Fruit fly (Drosophila melanogaster) whole organism, prepupa: ENCODE results near the gene Dhfr.

Source experiments
- Blimp-1 ChIP-seq: fragments of 200-800 bp; sonication (Bioruptor generic); optimal IDR thresholded peaks from 3 replicates; lab custom pipeline; 2017; ENCODE audit warnings: missing biosample characterization, missing genetic modification characterization, mild to moderate bottlenecking, moderate library complexity, missing genetic modification reagents
- CG10631 ChIP-seq: fragments of 200-800 bp; sonication (Bioruptor generic); optimal IDR thresholded peaks from 2 replicates; lab custom pipeline; 2016; ENCODE audit warnings: missing biosample characterization, missing genetic modification characterization
- CG10669 ChIP-seq: fragments of 200-800 bp; sonication (Bioruptor generic); optimal IDR thresholded peaks from 3 replicates; lab custom pipeline; 2018; ENCODE audit warnings: missing biosample characterization, mild to moderate bottlenecking, missing genetic modification characterization, moderate library complexity
- CG11294 ChIP-seq: fragments of 200-800 bp; sonication (Bioruptor generic); IDR thresholded peaks from 2 replicates; pipeline ENCODE4 v1.3.6; 2022; ENCODE audit warnings: missing biosample characterization, missing genetic modification characterization
- CG11762 ChIP-seq: fragments of 200-800 bp; sonication (Bioruptor generic); optimal IDR thresholded peaks from 3 replicates; lab custom pipeline; 2016; ENCODE audit warnings: missing biosample characterization, missing genetic modification characterization; ENCODE audit not compliant: insufficient read depth
- CG15336 ChIP-seq: fragments of 200-800 bp; sonication (Bioruptor generic); IDR thresholded peaks from 2 replicates; pipeline ENCODE4 v1.3.6; 2022; ENCODE audit warnings: missing biosample characterization, missing genetic modification characterization
- CG1621 ChIP-seq: fragments of 200-800 bp; sonication (Bioruptor generic); optimal IDR thresholded peaks from 3 replicates; lab custom pipeline; 2018; ENCODE audit warnings: missing biosample characterization, mild to moderate bottlenecking, missing genetic modification characterization
- CG3032 ChIP-seq: fragments of 200-800 bp; optimal IDR thresholded peaks from 2 replicates; lab custom pipeline; 2019; ENCODE audit warnings: missing biosample characterization, mild to moderate bottlenecking, missing genetic modification characterization, moderate library complexity
- CG34406 ChIP-seq: fragments of 200-800 bp; sonication (Bioruptor generic); optimal IDR thresholded peaks from 3 replicates; lab custom pipeline; 2016; ENCODE audit warnings: missing biosample characterization, missing genetic modification characterization
- CG3919 ChIP-seq: fragments of 200-800 bp; sonication (Bioruptor generic); optimal IDR thresholded peaks from 3 replicates; lab custom pipeline; 2016; ENCODE audit warnings: missing biosample characterization, missing genetic modification characterization
- CG4318 ChIP-seq: fragments of 200-800 bp; sonication (Bioruptor generic); optimal IDR thresholded peaks from 3 replicates; lab custom pipeline; 2017; ENCODE audit warnings: missing biosample characterization, mild to moderate bottlenecking, missing genetic modification characterization
- CG6163 ChIP-seq: fragments of 200-800 bp; sonication (Bioruptor generic); IDR thresholded peaks from 3 replicates; pipeline ENCODE4 v1.3.6; 2022; ENCODE audit warnings: missing biosample characterization, missing genetic modification characterization
- CG6792 ChIP-seq: fragments of 200-800 bp; sonication (Bioruptor generic); optimal IDR thresholded peaks from 3 replicates; lab custom pipeline; 2016; ENCODE audit warnings: missing biosample characterization, missing genetic modification characterization
- CG6808 ChIP-seq: fragments of 200-800 bp; sonication (Bioruptor generic); optimal IDR thresholded peaks from 3 replicates; lab custom pipeline; 2017; ENCODE audit warnings: missing biosample characterization, missing genetic modification characterization, mild to moderate bottlenecking, moderate library complexity, missing genetic modification reagents
- CG8119 ChIP-seq: fragments of 200-800 bp; sonication (Bioruptor generic); IDR thresholded peaks from 3 replicates; pipeline ENCODE4 v1.3.6; 2022; ENCODE audit warnings: missing biosample characterization, missing genetic modification characterization
- CG8319 ChIP-seq: fragments of 200-800 bp; sonication (Bioruptor generic); optimal IDR thresholded peaks from 3 replicates; lab custom pipeline; 2016; ENCODE audit warnings: missing biosample characterization, missing genetic modification characterization
- Eip75B ChIP-seq: fragments of 200-800 bp; sonication (Bioruptor generic); optimal IDR thresholded peaks from 3 replicates; lab custom pipeline; 2016; ENCODE audit warnings: missing biosample characterization, missing genetic modification characterization
- Eip78C ChIP-seq: fragments of 200-800 bp; sonication (Bioruptor generic); peaks from one replicate; lab custom pipeline; 2016; ENCODE audit warnings: missing biosample characterization, missing genetic modification characterization
- Eip93F ChIP-seq: fragments of 200-800 bp; sonication (Bioruptor generic); optimal IDR thresholded peaks from 2 replicates; lab custom pipeline; 2016; ENCODE audit warnings: missing biosample characterization, mild to moderate bottlenecking, missing genetic modification characterization
- Ets21C ChIP-seq: fragments of 200-800 bp; sonication (Bioruptor generic); optimal IDR thresholded peaks from 3 replicates; lab custom pipeline; 2016; ENCODE audit warnings: missing biosample characterization, missing genetic modification characterization
- Ets96B ChIP-seq: fragments of 200-800 bp; optimal IDR thresholded peaks from 2 replicates; lab custom pipeline; 2019; ENCODE audit warnings: missing biosample characterization, mild to moderate bottlenecking, missing genetic modification characterization, moderate library complexity
- Gug ChIP-seq: fragments of 200-800 bp; sonication (Bioruptor generic); IDR thresholded peaks from 2 replicates; pipeline ENCODE4 v1.3.6; 2022; ENCODE audit warnings: missing biosample characterization, missing genetic modification characterization
- Hr38 ChIP-seq: sonication (Bioruptor generic); optimal IDR thresholded peaks from 2 replicates; lab custom pipeline; 2016; ENCODE audit warnings: missing biosample characterization, missing genetic modification characterization
- Hr4 ChIP-seq: fragments of 200-800 bp; sonication (Bioruptor generic); optimal IDR thresholded peaks from 3 replicates; lab custom pipeline; 2016; ENCODE audit warnings: missing biosample characterization, missing genetic modification characterization
- Met ChIP-seq: fragments of 200-800 bp; sonication (Bioruptor generic); optimal IDR thresholded peaks from 3 replicates; lab custom pipeline; 2016; ENCODE audit warnings: missing biosample characterization, missing genetic modification characterization
- OdsH ChIP-seq: fragments of 200-800 bp; sonication (Bioruptor generic); optimal IDR thresholded peaks from 3 replicates; lab custom pipeline; 2016; ENCODE audit warnings: missing biosample characterization, missing genetic modification characterization
- Smox ChIP-seq: fragments of 200-800 bp; sonication (Bioruptor generic); optimal IDR thresholded peaks from 3 replicates; lab custom pipeline; 2016; ENCODE audit warnings: missing biosample characterization, missing genetic modification characterization
- Sox102F ChIP-seq: fragments of 200-800 bp; sonication (Bioruptor generic); optimal IDR thresholded peaks from 2 replicates; lab custom pipeline; 2016; ENCODE audit warnings: missing biosample characterization, mild to moderate bottlenecking, missing genetic modification characterization
- Sox14 ChIP-seq: fragments of 200-800 bp; sonication (Bioruptor generic); optimal IDR thresholded peaks from 3 replicates; lab custom pipeline; 2016; ENCODE audit warnings: missing biosample characterization, missing genetic modification characterization
- Sox15 ChIP-seq: fragments of 200-800 bp; sonication (Bioruptor generic); optimal IDR thresholded peaks from 3 replicates; lab custom pipeline; 2016; ENCODE audit warnings: missing biosample characterization, missing genetic modification characterization
- acj6 ChIP-seq: fragments of 200-800 bp; sonication (Bioruptor generic); optimal IDR thresholded peaks from 3 replicates; lab custom pipeline; 2016; ENCODE audit warnings: missing biosample characterization, missing genetic modification characterization
- cyc ChIP-seq: fragments of 200-800 bp; sonication (Bioruptor generic); optimal IDR thresholded peaks from 3 replicates; lab custom pipeline; 2016; ENCODE audit warnings: missing biosample characterization, missing genetic modification characterization
- dac ChIP-seq: fragments of 200-800 bp; sonication (Bioruptor generic); optimal IDR thresholded peaks from 2 replicates; lab custom pipeline; 2017; ENCODE audit warnings: missing biosample characterization, mild to moderate bottlenecking, missing genetic modification characterization
- dsx ChIP-seq: fragments of 200-800 bp; optimal IDR thresholded peaks from 3 replicates; lab custom pipeline; 2019; ENCODE audit warnings: missing biosample characterization, mild to moderate bottlenecking, missing genetic modification characterization, moderate library complexity; ENCODE audit not compliant: poor library complexity, severe bottlenecking
- eg ChIP-seq: fragments of 200-800 bp; sonication (Bioruptor generic); IDR thresholded peaks from 3 replicates; pipeline ENCODE4 v1.3.6; 2022; ENCODE audit warnings: missing biosample characterization, missing genetic modification characterization
- esn ChIP-seq: fragments of 200-800 bp; sonication (Bioruptor generic); optimal IDR thresholded peaks from 2 replicates; lab custom pipeline; 2016; ENCODE audit warnings: missing biosample characterization, mild to moderate bottlenecking, missing genetic modification characterization, moderate library complexity
- fd85E ChIP-seq: fragments of 200-800 bp; sonication (Bioruptor generic); optimal IDR thresholded peaks from 3 replicates; lab custom pipeline; 2016; ENCODE audit warnings: missing biosample characterization, missing genetic modification characterization
- fkh ChIP-seq: fragments of 200-800 bp; sonication (Bioruptor generic); optimal IDR thresholded peaks from 3 replicates; lab custom pipeline; 2017; ENCODE audit warnings: missing biosample characterization, mild to moderate bottlenecking, missing genetic modification characterization, moderate library complexity
- lz ChIP-seq: fragments of 200-800 bp; sonication (Bioruptor generic); optimal IDR thresholded peaks from 3 replicates; lab custom pipeline; 2016; ENCODE audit warnings: missing biosample characterization, missing genetic modification characterization
- salr ChIP-seq, 2 experiments: fragments of 200-800 bp; sonication (Bioruptor generic); optimal IDR thresholded peaks; 3 replicates each; lab custom pipeline; 2016 to 2018; ENCODE audit warnings: missing biosample characterization in 2 of 2, missing genetic modification characterization in 2 of 2, mild to moderate bottlenecking in 1 of 2
- ss ChIP-seq, 2 experiments: fragments of 200-800 bp; sonication (Bioruptor generic); optimal IDR thresholded peaks; 2 replicates in 1 of 2; 3 replicates in 1 of 2; lab custom pipeline; 2017 to 2018; ENCODE audit warnings: mild to moderate bottlenecking in 2 of 2, missing biosample characterization in 2 of 2, missing genetic modification characterization in 2 of 2, moderate library complexity in 1 of 2
- svp ChIP-seq: fragments of 200-800 bp; sonication (Bioruptor generic); peaks from one replicate; lab custom pipeline; 2016; ENCODE audit warnings: missing biosample characterization, missing genetic modification characterization
- topi ChIP-seq: fragments of 200-800 bp; sonication (Bioruptor generic); optimal IDR thresholded peaks from 3 replicates; lab custom pipeline; 2016; ENCODE audit warnings: missing biosample characterization, missing genetic modification characterization
- vri ChIP-seq: fragments of 200-800 bp; sonication (Bioruptor generic); optimal IDR thresholded peaks from 3 replicates; lab custom pipeline; 2016; ENCODE audit warnings: missing biosample characterization, mild to moderate bottlenecking, missing genetic modification characterization

The Dhfr gene

dm6 chr3R:16449187-16449973, 31.6 kb upstream of the Dhfr start (continued):
- TF ChIP-seq CG6163 (GFP tag; lab: Robert Waterston, UW) (peak; percentile 99), CG1621 (tag; lab: Kevin White, UChicago) (peak; percentile 98), lz (GFP tag; lab: Kevin White, UChicago) (peak; percentile 94), CG10669 (peak; percentile 99), CG11762 (GFP tag; lab: Kevin White, UChicago) (peak; percentile 93), CG34406 (GFP tag; lab: Kevin White, UChicago) (peak; percentile 92), Met (GFP tag; lab: Kevin White, UChicago) (peak; percentile 87), esn (GFP tag; lab: Kevin White, UChicago) (peak; percentile 92), OdsH (GFP tag; lab: Kevin White, UChicago) (peak; percentile 97), CG6792 (peak; percentile 97), dac (GFP tag; lab: Kevin White, UChicago) (peak; percentile 97), Sox102F (GFP tag; lab: Kevin White, UChicago) (peak; percentile 81), CG10631 (GFP tag; lab: Kevin White, UChicago) (peak; percentile 99), Eip78C (GFP tag; lab: Kevin White, UChicago) (peak; percentile 99), Ets96B (tag; lab: Kevin White, UChicago) (peak; percentile 99), CG8119 (GFP tag; lab: Robert Waterston, UW) (peak; percentile 93), Blimp-1 (GFP tag; lab: Kevin White, UChicago) (peak; percentile 37), dsx (peak; percentile 98), Sox15 (peak; percentile 96), Ets21C (GFP tag; lab: Kevin White, UChicago) (peak; percentile 86), fd85E (GFP tag; lab: Kevin White, UChicago) (peak; percentile 76)

DNA sequence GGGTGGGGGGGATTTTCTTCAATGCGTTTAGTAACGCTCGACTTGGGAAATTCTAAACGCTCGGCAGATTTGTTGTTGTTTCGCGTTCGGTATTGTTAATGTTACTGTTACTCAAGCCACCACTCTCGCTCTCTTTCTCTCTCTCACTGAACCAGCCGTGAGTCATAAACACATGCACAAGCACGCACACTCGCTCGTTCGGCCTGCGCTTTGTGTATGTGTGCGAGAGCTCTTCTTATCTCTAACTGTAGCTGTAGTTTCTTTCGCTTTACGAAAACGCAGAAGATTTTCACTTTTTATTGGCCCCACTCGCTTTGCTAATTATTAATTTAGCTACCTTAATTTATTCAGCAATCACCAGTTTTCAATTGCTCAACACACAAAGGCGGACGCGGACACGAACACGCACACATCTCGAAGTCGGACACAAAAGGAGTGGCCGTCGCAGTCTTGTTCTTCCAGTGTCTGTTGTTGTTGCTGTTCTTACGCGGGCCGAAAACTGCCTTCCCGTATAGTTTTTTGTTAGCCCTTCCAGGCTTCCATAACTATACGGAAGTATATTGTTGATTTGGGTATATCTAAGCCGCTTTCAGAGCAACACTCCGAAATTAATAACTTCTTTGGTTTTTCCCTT, 27.9 kb upstream of the Dhfr start:
- TF ChIP-seq CG11294 (no peak), CG34406 (GFP tag; lab: Kevin White, UChicago) (no peak), CG15336 (GFP tag; lab: Robert Waterston, UW) (0 out of 2 replicates have a peak, but pooled peaks have one; percentile 26), ss (GFP tag; optimal IDR thresholded peaks at IDR 0.05; lab: Kevin White, UChicago) (peak in 1 of 2 experiments; percentile 40), esn (GFP tag; lab: Kevin White, UChicago) (no peak), Hr38 (GFP tag; lab: Kevin White, UChicago) (no peak), CG8119 (GFP tag; lab: Robert Waterston, UW) (no peak), vri (GFP tag; lab: Kevin White, UChicago) (peak; percentile 24), Gug (GFP tag; lab: Robert Waterston, UW) (no peak), topi (GFP tag; lab: Kevin White, UChicago) (no peak), salr (GFP tag; optimal IDR thresholded peaks at IDR 0.05; lab: Kevin White, UChicago) (no peak), CG1621 (tag; lab: Kevin White, UChicago) (no peak), svp (GFP tag; lab: Kevin White, UChicago) (no peak), CG6808 (GFP tag; lab: Kevin White, UChicago) (no peak), CG4318 (GFP tag; lab: Kevin White, UChicago) (no peak), Eip75B (GFP tag; lab: Kevin White, UChicago) (no peak), dsx (no peak), dac (GFP tag; lab: Kevin White, UChicago) (no peak), Sox15 (no peak), fd85E (GFP tag; lab: Kevin White, UChicago) (no peak), Smox (GFP tag; lab: Kevin White, UChicago) (no peak), Eip93F (GFP tag; lab: Kevin White, UChicago) (no peak), fkh (GFP tag; lab: Kevin White, UChicago) (no peak), Eip78C (GFP tag; lab: Kevin White, UChicago) (peak; percentile 45), eg (GFP tag; lab: Robert Waterston, UW) (no peak), lz (GFP tag; lab: Kevin White, UChicago) (no peak), Sox14 (peak; percentile 40), cyc (GFP tag; lab: Kevin White, UChicago) (no peak), CG11762 (GFP tag; lab: Kevin White, UChicago) (no peak), Blimp-1 (GFP tag; lab: Kevin White, UChicago) (peak; percentile 20), CG6163 (GFP tag; lab: Robert Waterston, UW) (no peak), Sox102F (GFP tag; lab: Kevin White, UChicago) (no peak), CG10631 (GFP tag; lab: Kevin White, UChicago) (no peak), Hr4 (GFP tag; lab: Kevin White, UChicago) (no peak), CG8319 (no peak), Met (GFP tag; lab: Kevin White, UChicago) (no peak), acj6 (GFP tag; lab: Kevin White, UChicago) (no peak), CG3032 (no peak), CG3919 (no peak)
